Worm (Caenorhabditis elegans) whole organism, L4/young adult: Measurements from ENCODE around the gene T05B4.8.

ENCODE experiments used
- W03F9.2 ChIP-seq: fragments of 150-350 bp; optimal IDR thresholded peaks from 2 replicates; lab custom pipeline; 2014; ENCODE audit warnings: missing biosample characterization, missing genetic modification characterization
- dao-5 ChIP-seq: sonication (generic microtip); optimal IDR thresholded peaks from 2 replicates; lab custom pipeline; 2016; ENCODE audit warnings: missing genotype, missing genetic modification characterization, moderate library complexity, missing compliant biosample characterization
- him-1 ChIP-seq: sonication (generic microtip); optimal IDR thresholded peaks from 2 replicates; lab custom pipeline; 2016; ENCODE audit warnings: missing genotype, missing genetic modification reagents, missing genetic modification characterization, missing compliant biosample characterization

The T05B4.8 gene

ce11 chrV:4125552-4126084 is 9.6 kb upstream of the T05B4.8 start, which contains the start of gene T05B4.12:
T05B4.12 (minus strand) TSS chrV:4126034.
- TF ChIP-seq dao-5 (tag; lab: Kevin White, UChicago) (no peak), W03F9.2 (tag; lab: Kevin White, UChicago) (no peak), him-1 (no peak)

- no peak for TF ChIP-seq W03F9.2 (tag; lab: Kevin White, UChicago)
- no peak for TF ChIP-seq dao-5 (tag; lab: Kevin White, UChicago)
- no peak for TF ChIP-seq him-1
Observed at ce11 chrV:4122415-4122814, 6.4 kb upstream of the T05B4.8 start, which contains the start of gene phat-5. phat-5 (minus strand) TSS chrV:4122515.

- TF ChIP-seq W03F9.2 (tag; lab: Kevin White, UChicago) (no peak), dao-5 (tag; lab: Kevin White, UChicago) (no peak), him-1 (no peak)
Observed at ce11 chrV:4120629-4121028, 4.7 kb upstream of the T05B4.8 start, which contains the start of gene T05B4.10. T05B4.10 (minus strand) TSS chrV:4120729.

- TF ChIP-seq him-1 (no peak), W03F9.2 (tag; lab: Kevin White, UChicago) (no peak), dao-5 (tag; lab: Kevin White, UChicago) (no peak)
Observed at ce11 chrV:4118332-4118731, 2.4 kb upstream of the T05B4.8 start, which contains the start of gene T05B4.9. T05B4.9 (minus strand) TSS chrV:4118432.

ce11 chrV:4114627-4115026 is 1.3 kb downstream of the T05B4.8 start, which contains the start of gene srw-133:
srw-133 (minus strand) TSS chrV:4114727.
- TF ChIP-seq him-1 (no peak), dao-5 (tag; lab: Kevin White, UChicago) (no peak), W03F9.2 (tag; lab: Kevin White, UChicago) (no peak)

ce11 chrV:4112516-4112915 is 3.5 kb downstream of the T05B4.8 start, which contains the start of gene srw-134:
srw-134 (minus strand) TSS chrV:4112616.
- TF ChIP-seq him-1 = no peak
- no peak for TF ChIP-seq dao-5 (tag; lab: Kevin White, UChicago)
- no peak for TF ChIP-seq W03F9.2 (tag; lab: Kevin White, UChicago)

ce11 chrV:4109873-4110272 is 6.1 kb downstream of the T05B4.8 start, which contains the start of gene clc-18:
clc-18 (minus strand) TSS chrV:4109973.
- TF ChIP-seq him-1 (no peak), dao-5 (tag; lab: Kevin White, UChicago) (no peak), W03F9.2 (tag; lab: Kevin White, UChicago) (no peak)

- TF ChIP-seq him-1 = no peak
- no peak for TF ChIP-seq dao-5 (tag; lab: Kevin White, UChicago)
- TF ChIP-seq W03F9.2 (tag; lab: Kevin White, UChicago) = no peak
Observed at ce11 chrV:4106688-4107087, 9.3 kb downstream of the T05B4.8 start.

- TF ChIP-seq W03F9.2 (tag; lab: Kevin White, UChicago) = no peak
- no peak for TF ChIP-seq him-1
- TF ChIP-seq dao-5 (tag; lab: Kevin White, UChicago) = no peak
Observed at ce11 chrV:4104298-4104697, 11.7 kb downstream of the T05B4.8 start, which contains the start of gene srj-39. srj-39 (plus strand) TSS chrV:4104598.

ce11 chrV:4101567-4101966 is 14.4 kb downstream of the T05B4.8 start, which contains the start of gene srj-40:
srj-40 (plus strand) TSS chrV:4101867.
- no peak for TF ChIP-seq dao-5 (tag; lab: Kevin White, UChicago)
- TF ChIP-seq him-1 = no peak

- TF ChIP-seq dao-5 (tag; lab: Kevin White, UChicago) (no peak), him-1 (no peak), W03F9.2 (tag; lab: Kevin White, UChicago) (no peak)
Observed at ce11 chrV:4094740-4095139, 21.2 kb downstream of the T05B4.8 start, which contains the start of gene nhr-181. nhr-181 (plus strand) TSS chrV:4095040.

ce11 chrV:4082952-4083351 is 33.0 kb downstream of the T05B4.8 start, which contains the start of gene F38H12.5:
F38H12.5 (minus strand) TSS chrV:4083052.
- TF ChIP-seq W03F9.2 (tag; lab: Kevin White, UChicago) = no peak

ce11 chrV:4081283-4081682 is 34.7 kb downstream of the T05B4.8 start, which contains the start of gene srh-211:
srh-211 (minus strand) TSS chrV:4081383.
- TF ChIP-seq dao-5 (tag; lab: Kevin White, UChicago) = no peak

- TF ChIP-seq dao-5 (tag; lab: Kevin White, UChicago) (no peak), W03F9.2 (tag; lab: Kevin White, UChicago) (no peak), him-1 (no peak)
Observed at ce11 chrV:4080546-4080945, 35.4 kb downstream of the T05B4.8 start.

ce11 chrV:4073455-4073854 is 42.5 kb downstream of the T05B4.8 start, which contains the start of gene otpl-2:
otpl-2 (plus strand) TSS chrV:4073755.
- TF ChIP-seq dao-5 (tag; lab: Kevin White, UChicago) (no peak), him-1 (no peak), W03F9.2 (tag; lab: Kevin White, UChicago) (no peak)
